Fruit fly (Drosophila melanogaster) whole organism, embryonic: Measurements from ENCODE around the gene Targ2.

ENCODE experiments used
- Abd-B ChIP-seq: fragments of 200-800 bp; sonication (Bioruptor generic); optimal IDR thresholded peaks from 2 replicates; lab custom pipeline; 2018; ENCODE audit warnings: missing biosample characterization, mild to moderate bottlenecking, missing genetic modification characterization, moderate library complexity
- CG14441 ChIP-seq: fragments of 200-800 bp; sonication (Bioruptor generic); IDR thresholded peaks from 2 replicates; pipeline ENCODE4 v1.3.6; 2022; ENCODE audit warnings: missing biosample characterization, missing genetic modification characterization
- CG15269 ChIP-seq: fragments of 200-800 bp; sonication (Bioruptor generic); optimal IDR thresholded peaks from 2 replicates; lab custom pipeline; 2018; ENCODE audit warnings: missing biosample characterization, mild to moderate bottlenecking, missing genetic modification characterization, moderate library complexity
- CG16815 ChIP-seq: fragments of 200-800 bp; sonication (Bioruptor generic); optimal IDR thresholded peaks from 3 replicates; lab custom pipeline; 2017; ENCODE audit warnings: missing biosample characterization, mild to moderate bottlenecking, missing genetic modification characterization
- CG33557 ChIP-seq: fragments of 200-800 bp; sonication (Bioruptor generic); optimal IDR thresholded peaks from 2 replicates; lab custom pipeline; 2019; ENCODE audit warnings: missing biosample characterization, mild to moderate bottlenecking, missing genetic modification characterization, moderate library complexity
- CG4404 ChIP-seq: fragments of 200-800 bp; sonication (Bioruptor generic); IDR thresholded peaks from 2 replicates; pipeline ENCODE4 v1.3.6; 2022; ENCODE audit warnings: missing biosample characterization, missing genetic modification characterization
- CG6175 ChIP-seq: fragments of 200-800 bp; sonication (Bioruptor generic); IDR thresholded peaks from 3 replicates; pipeline ENCODE4 v1.3.6; 2022; ENCODE audit warnings: missing biosample characterization, missing genetic modification characterization
- CG6791 ChIP-seq: fragments of 200-800 bp; sonication (Bioruptor generic); IDR thresholded peaks from 3 replicates; pipeline ENCODE4 v1.3.6; 2022; ENCODE audit warnings: missing biosample characterization, missing genetic modification characterization; ENCODE audit not compliant: partially characterized antibody
- CG7372 ChIP-seq: fragments of 200-800 bp; sonication (Bioruptor generic); IDR thresholded peaks from 2 replicates; pipeline ENCODE4 v1.3.6; 2022; ENCODE audit warnings: missing biosample characterization, missing genetic modification characterization
- CG7839 ChIP-seq: fragments of 200-800 bp; sonication (Bioruptor generic); optimal IDR thresholded peaks from 3 replicates; lab custom pipeline; 2018; ENCODE audit warnings: missing biosample characterization, mild to moderate bottlenecking, missing genetic modification characterization, moderate library complexity
- CG9437 ChIP-seq: fragments of 200-800 bp; sonication (Bioruptor generic); optimal IDR thresholded peaks from 2 replicates; lab custom pipeline; 2018; ENCODE audit warnings: missing biosample characterization, mild to moderate bottlenecking, missing genetic modification characterization
- Deaf1 ChIP-seq: fragments of 200-800 bp; optimal IDR thresholded peaks from 3 replicates; lab custom pipeline; 2019; ENCODE audit warnings: missing biosample characterization, mild to moderate bottlenecking, missing genetic modification characterization, moderate library complexity
- Drgx ChIP-seq: fragments of 200-800 bp; sonication (Bioruptor generic); IDR thresholded peaks from 2 replicates; pipeline ENCODE4 v1.3.6; 2022; ENCODE audit warnings: missing biosample characterization, missing genetic modification characterization
- Ets65A ChIP-seq: fragments of 200-800 bp; sonication (Bioruptor generic); peaks from one replicate; lab custom pipeline; 2016; ENCODE audit warnings: missing biosample characterization, missing genetic modification characterization
- Ets97D ChIP-seq: fragments of 200-800 bp; sonication (Bioruptor generic); optimal IDR thresholded peaks from 3 replicates; lab custom pipeline; 2016; ENCODE audit warnings: missing biosample characterization, missing genetic modification characterization
- Fer1 ChIP-seq: fragments of 200-800 bp; sonication (Bioruptor generic); optimal IDR thresholded peaks from 2 replicates; lab custom pipeline; 2017; ENCODE audit warnings: missing biosample characterization, mild to moderate bottlenecking, missing genetic modification characterization
- GATAe ChIP-seq: fragments of 200-800 bp; sonication (Bioruptor generic); conservative IDR thresholded peaks from 2 replicates; pipeline ENCODE4 v1.3.6; 2022; ENCODE audit warnings: missing biosample characterization, missing genetic modification characterization
- Kr ChIP-seq: fragments of 200-800 bp; sonication (Bioruptor generic); optimal IDR thresholded peaks from 2 replicates; lab custom pipeline; 2017; ENCODE audit warnings: missing biosample characterization, mild to moderate bottlenecking, missing genetic modification characterization
- MESR4 ChIP-seq: fragments of 200-800 bp; sonication (Bioruptor generic); optimal IDR thresholded peaks from 2 replicates; lab custom pipeline; 2018; ENCODE audit warnings: missing biosample characterization, mild to moderate bottlenecking, missing genetic modification characterization, moderate library complexity
- NK7.1 ChIP-seq: fragments of 200-800 bp; sonication (Bioruptor generic); optimal IDR thresholded peaks from 3 replicates; lab custom pipeline; 2016; ENCODE audit warnings: missing biosample characterization, missing genetic modification characterization
- Nf-YB ChIP-seq: fragments of 200-800 bp; sonication (Bioruptor generic); optimal IDR thresholded peaks from 3 replicates; lab custom pipeline; 2019; ENCODE audit warnings: missing biosample characterization, mild to moderate bottlenecking, missing genetic modification characterization, moderate library complexity
- Pdp1 ChIP-seq, 2 experiments: fragments of 200-800 bp; sonication (Bioruptor generic); optimal IDR thresholded peaks; 3 replicates each; lab custom pipeline; 2016; ENCODE audit warnings: missing biosample characterization in 2 of 2, missing genetic modification characterization in 2 of 2, mild to moderate bottlenecking in 1 of 2, moderate library complexity in 1 of 2
- Sry-β ChIP-seq: fragments of 200-800 bp; sonication (Bioruptor generic); optimal IDR thresholded peaks from 2 replicates; lab custom pipeline; 2018; ENCODE audit warnings: missing biosample characterization, mild to moderate bottlenecking, missing genetic modification characterization, moderate library complexity
- TFAM ChIP-seq: fragments of 200-800 bp; sonication (Bioruptor generic); optimal IDR thresholded peaks from 2 replicates; lab custom pipeline; 2017; ENCODE audit warnings: missing biosample characterization, missing genetic modification characterization, inconsistent platforms
- Xbp1 ChIP-seq: fragments of 200-800 bp; sonication (Bioruptor generic); optimal IDR thresholded peaks from 3 replicates; lab custom pipeline; 2016; ENCODE audit warnings: missing biosample characterization, mild to moderate bottlenecking, missing genetic modification characterization
- Xrp1 ChIP-seq: fragments of 200-800 bp; sonication (Bioruptor generic); IDR thresholded peaks from 2 replicates; pipeline ENCODE4 v1.3.6; 2022; ENCODE audit warnings: missing biosample characterization, missing genetic modification characterization
- cad ChIP-seq: fragments of >200 bp; optimal IDR thresholded peaks from 2 replicates; lab custom pipeline; 2017; ENCODE audit warnings: missing biosample characterization, missing genetic modification characterization
- cg ChIP-seq: fragments of 200-800 bp; sonication (Bioruptor generic); optimal IDR thresholded peaks from 3 replicates; lab custom pipeline; 2019; ENCODE audit warnings: missing biosample characterization, mild to moderate bottlenecking, missing genetic modification characterization, moderate library complexity
- chm ChIP-seq: fragments of 200-800 bp; sonication (Bioruptor generic); IDR thresholded peaks from 2 replicates; pipeline ENCODE4 v1.3.6; 2022; ENCODE audit warnings: missing biosample characterization, missing genetic modification characterization
- corto ChIP-seq: fragments of 200-800 bp; sonication (Bioruptor generic); optimal IDR thresholded peaks from 2 replicates; lab custom pipeline; 2016; ENCODE audit warnings: missing biosample characterization, mild to moderate bottlenecking, missing genetic modification characterization, moderate library complexity
- crol ChIP-seq: fragments of 200-800 bp; sonication (Bioruptor generic); IDR thresholded peaks from 2 replicates; pipeline ENCODE4 v1.3.6; 2022; ENCODE audit warnings: missing biosample characterization, missing genetic modification characterization
- disco-r ChIP-seq: fragments of 200-800 bp; sonication (Bioruptor generic); optimal IDR thresholded peaks from 2 replicates; lab custom pipeline; 2016; ENCODE audit warnings: missing biosample characterization, missing genetic modification characterization
- dpn ChIP-seq, 2 experiments: fragments of 200-800 bp; sonication (Bioruptor generic); optimal IDR thresholded peaks; 3 replicates each; lab custom pipeline; 2016; ENCODE audit warnings: missing biosample characterization in 2 of 2, missing genetic modification characterization in 2 of 2
- fd102C ChIP-seq: fragments of 200-800 bp; sonication (Bioruptor generic); optimal IDR thresholded peaks from 2 replicates; lab custom pipeline; 2018; ENCODE audit warnings: missing biosample characterization, mild to moderate bottlenecking, missing genetic modification characterization, moderate library complexity
- fd64A ChIP-seq: fragments of 200-800 bp; sonication (Bioruptor generic); optimal IDR thresholded peaks from 3 replicates; lab custom pipeline; 2018; ENCODE audit warnings: missing biosample characterization, mild to moderate bottlenecking, missing genetic modification characterization
- gfzf ChIP-seq: fragments of 200-800 bp; sonication (Bioruptor generic); optimal IDR thresholded peaks from 2 replicates; lab custom pipeline; 2016; ENCODE audit warnings: missing biosample characterization, mild to moderate bottlenecking, missing genetic modification characterization, moderate library complexity
- kni ChIP-seq: fragments of 200-800 bp; sonication (Bioruptor generic); optimal IDR thresholded peaks from 3 replicates; lab custom pipeline; 2017; ENCODE audit warnings: mild to moderate bottlenecking, missing biosample characterization, missing genetic modification reagents, missing genetic modification characterization
- mam ChIP-seq: fragments of 200-800 bp; sonication (Bioruptor generic); optimal IDR thresholded peaks from 3 replicates; lab custom pipeline; 2016; ENCODE audit warnings: missing biosample characterization, missing genetic modification characterization
- nau ChIP-seq: fragments of 200-800 bp; sonication (Bioruptor generic); optimal IDR thresholded peaks from 3 replicates; lab custom pipeline; 2017; ENCODE audit warnings: missing biosample characterization, mild to moderate bottlenecking, missing genetic modification characterization, missing genetic modification reagents
- pnt ChIP-seq: fragments of 200-800 bp; sonication (Bioruptor generic); optimal IDR thresholded peaks from 3 replicates; lab custom pipeline; 2016; ENCODE audit warnings: missing biosample characterization, missing genetic modification characterization
- prd ChIP-seq, 3 experiments: fragments of >200 bp in 2 of 3; fragments of 200-800 bp in 1 of 3; sonication (Bioruptor generic) in 1 of 3; optimal IDR thresholded peaks in 2 of 3; IDR thresholded peaks in 1 of 3; 2 replicates in 2 of 3; 3 replicates in 1 of 3; pipeline versions ENCODE4 v1.3.6 to Lab custom; 2017 to 2022; ENCODE audit warnings: missing biosample characterization in 1 of 3, missing genetic modification characterization in 1 of 3
- row ChIP-seq: fragments of 200-800 bp; sonication (Bioruptor generic); IDR thresholded peaks from 3 replicates; pipeline ENCODE4 v1.3.6; 2022; ENCODE audit warnings: missing biosample characterization, missing genetic modification characterization
- sens ChIP-seq: fragments of 200-800 bp; sonication (Bioruptor generic); peaks from one replicate; lab custom pipeline; 2016; ENCODE audit warnings: missing biosample characterization, missing genetic modification characterization
- sim ChIP-seq: fragments of 200-800 bp; sonication (Bioruptor generic); IDR thresholded peaks from 2 replicates; pipeline ENCODE4 v1.3.6; 2022; ENCODE audit warnings: missing biosample characterization, missing genetic modification characterization
- vnd ChIP-seq: fragments of 200-800 bp; sonication (Bioruptor generic); IDR thresholded peaks from 3 replicates; pipeline ENCODE4 v1.3.6; 2022; ENCODE audit warnings: missing biosample characterization, missing genetic modification characterization; ENCODE audit not compliant: partially characterized antibody
- z ChIP-seq: fragments of 200-800 bp; sonication (Bioruptor generic); IDR thresholded peaks from 3 replicates; pipeline ENCODE4 v1.3.6; 2022; ENCODE audit warnings: missing biosample characterization, missing genetic modification characterization

Gene Targ2

DNA sequence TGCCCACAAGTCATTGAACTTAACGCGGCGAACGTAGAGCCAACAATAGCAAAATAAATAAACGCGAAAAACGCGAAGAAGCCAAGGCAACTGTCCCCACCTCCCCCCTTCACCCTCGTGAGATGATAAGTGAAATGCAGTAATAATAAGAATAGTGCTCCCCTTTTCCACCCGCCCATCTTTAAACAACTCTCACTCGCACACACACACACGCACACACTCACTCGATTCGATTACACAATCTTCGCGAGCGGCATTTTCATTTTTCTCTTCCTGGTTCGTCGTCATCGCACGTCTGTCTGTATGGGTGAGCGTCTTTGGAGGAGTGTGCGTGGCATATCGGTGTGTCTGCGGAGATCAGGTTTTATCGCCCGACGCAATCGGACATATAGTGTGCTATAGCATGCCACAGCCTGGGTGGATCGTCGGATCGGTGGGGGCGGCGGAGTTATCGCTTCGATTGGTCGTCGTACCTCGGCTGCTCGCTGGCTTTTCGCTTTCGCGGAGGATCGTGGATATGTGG, 21.7 kb upstream of the Targ2 start (continued):
- TF ChIP-seq prd (optimal IDR thresholded peaks at IDR 0.05; lab: Kevin White, UChicago): no peak
- TF ChIP-seq prd (GFP tag; IDR thresholded peaks at IDR 0.05; lab: Robert Waterston, UW): no peak
- no peak for TF ChIP-seq mam (GFP tag; lab: Kevin White, UChicago)
- no peak for TF ChIP-seq MESR4
- TF ChIP-seq Xrp1 (GFP tag; lab: Robert Waterston, UW): no peak
- TF ChIP-seq vnd (GFP tag; lab: Robert Waterston, UW): no peak
- no peak for TF ChIP-seq CG15269 (tag; lab: Kevin White, UChicago)
- TF ChIP-seq CG14441 (GFP tag; lab: Robert Waterston, UW): no peak
- no peak for TF ChIP-seq Abd-B (GFP tag; lab: Kevin White, UChicago)
- TF ChIP-seq cg (GFP tag; lab: Kevin White, UChicago): peak; percentile 76
- TF ChIP-seq chm (GFP tag; lab: Robert Waterston, UW): no peak
- no peak for TF ChIP-seq dpn (GFP tag; optimal IDR thresholded peaks at IDR 0.05; lab: Kevin White, UChicago)
- peak; percentile 31 for TF ChIP-seq Ets65A (GFP tag; lab: Kevin White, UChicago)
- TF ChIP-seq gfzf (GFP tag; lab: Kevin White, UChicago): no peak
- 0 out of 3 replicates have a peak, but pooled peaks have one; percentile 39 for TF ChIP-seq CG6791 (GFP tag; lab: Robert Waterston, UW)
- peak; percentile 81; the same call in 2 of the 3 replicates for TF ChIP-seq z (GFP tag; lab: Robert Waterston, UW)
- TF ChIP-seq Ets97D (GFP tag; lab: Kevin White, UChicago): no peak
- TF ChIP-seq disco-r: no peak
- TF ChIP-seq Fer1 (GFP tag; lab: Kevin White, UChicago): no peak
- TF ChIP-seq nau (GFP tag; lab: Kevin White, UChicago): no peak
- TF ChIP-seq row (GFP tag; lab: Robert Waterston, UW): 0 out of 3 replicates have a peak, but pooled peaks have one; percentile 11
- no peak for TF ChIP-seq CG33557 (GFP tag; lab: Kevin White, UChicago)
- no peak for TF ChIP-seq fd64A (GFP tag; lab: Kevin White, UChicago)
- no peak for TF ChIP-seq CG4404 (GFP tag; lab: Robert Waterston, UW)
- no peak for TF ChIP-seq TFAM (GFP tag; lab: Kevin White, UChicago)
- no peak for TF ChIP-seq pnt (GFP tag; lab: Kevin White, UChicago)
- no peak for TF ChIP-seq cad (GFP tag; lab: Kevin White, UChicago)
- no peak for TF ChIP-seq fd102C (GFP tag; lab: Kevin White, UChicago)
- 0 out of 3 replicates have a peak, but pooled peaks have one; percentile 8 for TF ChIP-seq CG6175 (GFP tag; lab: Robert Waterston, UW)
- peak; percentile 68 for TF ChIP-seq Deaf1 (tag; lab: Kevin White, UChicago)
- TF ChIP-seq NK7.1 (GFP tag; lab: Kevin White, UChicago): no peak
- peak; percentile 80 for TF ChIP-seq crol (GFP tag; lab: Robert Waterston, UW)
- TF ChIP-seq CG16815 (GFP tag; lab: Kevin White, UChicago): no peak
- TF ChIP-seq sim (GFP tag; lab: Robert Waterston, UW): no peak
- TF ChIP-seq Xbp1 (GFP tag; lab: Kevin White, UChicago): peak; percentile 52
- no peak for TF ChIP-seq kni (GFP tag; lab: Kevin White, UChicago)
- peak in 1 of 2 experiments; percentile 95 for TF ChIP-seq Pdp1 (GFP tag; optimal IDR thresholded peaks at IDR 0.05; lab: Kevin White, UChicago)
- TF ChIP-seq GATAe (GFP tag; lab: Robert Waterston, UW): no peak
- peak; percentile 5 for TF ChIP-seq Nf-YB (GFP tag; lab: Kevin White, UChicago)
- TF ChIP-seq corto (GFP tag; lab: Kevin White, UChicago): no peak
- no peak for TF ChIP-seq CG9437 (GFP tag; lab: Kevin White, UChicago)
- TF ChIP-seq sens: no peak
- TF ChIP-seq CG7839 (tag; lab: Kevin White, UChicago): no peak
- TF ChIP-seq Kr (GFP tag; lab: Kevin White, UChicago): no peak
- TF ChIP-seq CG7372 (GFP tag; lab: Robert Waterston, UW): no peak
- TF ChIP-seq Drgx (GFP tag; lab: Robert Waterston, UW): peak; percentile 18; the same call in 1 of the 2 replicates
- no peak for TF ChIP-seq Sry-β (GFP tag; lab: Kevin White, UChicago)
